Worm (Caenorhabditis elegans) whole organism, late embryonic: ENCODE data around the gene C25E10.13.

Experiments used
- K09A11.1 ChIP-seq: sonication (generic microtip); optimal IDR thresholded peaks from 2 replicates; lab custom pipeline; 2017; ENCODE audit warnings: antibody characterized with exemption, mild to moderate bottlenecking, missing genetic modification characterization, missing compliant biosample characterization; ENCODE audit not compliant: insufficient read depth
- che-1 ChIP-seq: sonication (generic microtip); optimal IDR thresholded peaks from 2 replicates; lab custom pipeline; 2016; ENCODE audit warnings: mild to moderate bottlenecking, missing genetic modification characterization, missing compliant biosample characterization
- ets-4 ChIP-seq: sonication (generic microtip); optimal IDR thresholded peaks from 2 replicates; lab custom pipeline; 2016; ENCODE audit warnings: missing genetic modification characterization, missing compliant biosample characterization
- fkh-10 ChIP-seq: fragments of 150-350 bp; optimal IDR thresholded peaks from 2 replicates; lab custom pipeline; 2014; ENCODE audit warnings: missing biosample characterization, missing genetic modification reagents, missing genetic modification characterization
- gmeb-2 ChIP-seq: sonication (generic microtip); optimal IDR thresholded peaks from 2 replicates; lab custom pipeline; 2016; ENCODE audit warnings: missing genetic modification characterization, inconsistent platforms, missing compliant biosample characterization
- lin-11 ChIP-seq: fragments of 200-800 bp; sonication (Bioruptor generic); optimal IDR thresholded peaks from 2 replicates; lab custom pipeline; 2018; ENCODE audit warnings: mild to moderate bottlenecking, missing genetic modification characterization, missing compliant biosample characterization
- madf-2 ChIP-seq: sonication (generic microtip); optimal IDR thresholded peaks from 2 replicates; lab custom pipeline; 2017; ENCODE audit warnings: missing genetic modification characterization, missing compliant biosample characterization
- nhr-232 ChIP-seq: sonication (generic microtip); optimal IDR thresholded peaks from 2 replicates; lab custom pipeline; 2016; ENCODE audit warnings: missing genetic modification characterization, missing compliant biosample characterization
- pha-4 ChIP-seq: fragments of 150-350 bp; optimal IDR thresholded peaks from 2 replicates; lab custom pipeline; 2018; ENCODE audit warnings: missing biosample characterization, missing genetic modification reagents, missing genetic modification characterization
- ref-2 ChIP-seq: sonication (generic microtip); optimal IDR thresholded peaks from 2 replicates; lab custom pipeline; 2016; ENCODE audit warnings: missing genetic modification characterization, missing compliant biosample characterization
- ztf-16 ChIP-seq: sonication (generic microtip); optimal IDR thresholded peaks from 2 replicates; lab custom pipeline; 2017; ENCODE audit warnings: missing genetic modification characterization, missing compliant biosample characterization

DNA sequence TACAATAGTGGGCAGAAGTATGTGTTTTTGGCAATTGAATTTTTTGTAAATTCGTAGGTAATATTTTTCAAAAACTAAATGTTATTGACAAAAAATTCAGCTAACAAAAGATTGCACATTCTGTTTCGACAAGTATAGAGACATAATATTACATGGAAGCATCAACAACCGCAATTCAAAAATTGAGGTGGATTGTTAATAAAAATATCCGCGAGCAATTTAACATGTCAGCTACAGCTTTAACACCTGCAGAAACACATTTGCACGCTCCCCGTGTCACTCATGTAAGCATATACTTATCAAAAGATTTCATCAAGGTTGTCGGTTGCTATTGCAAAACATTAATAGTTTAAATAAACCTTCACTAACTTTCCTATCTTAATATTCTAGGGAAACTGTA, 23.8 kb upstream of the C25E10.13 start, which contains the start of gene srsx-34:
- no peak for TF ChIP-seq lin-11 (tag; lab: Kevin White, UChicago)
- TF ChIP-seq madf-2, result no peak
- TF ChIP-seq K09A11.1 (tag; lab: Kevin White, UChicago), result no peak
- no peak for TF ChIP-seq nhr-232
- no peak for TF ChIP-seq che-1
- TF ChIP-seq fkh-10 (GFP tag; lab: Kevin White, UChicago), result no peak
- TF ChIP-seq gmeb-2, result no peak
- TF ChIP-seq pha-4 (tag; lab: Kevin White, UChicago), result no peak
- no peak for TF ChIP-seq ztf-16 (tag; lab: Kevin White, UChicago)
- TF ChIP-seq ref-2 (tag; lab: Kevin White, UChicago), result no peak
- no peak for TF ChIP-seq ets-4 (tag; lab: Kevin White, UChicago)
